Worm (Caenorhabditis elegans) whole organism, early embryonic: ENCODE measurements around the gene C35C5.9.

ENCODE experiments used
- aly-1 ChIP-seq: sonication (generic microtip); optimal IDR thresholded peaks from 2 replicates; lab custom pipeline; 2016; ENCODE audit warnings: missing genetic modification characterization, missing compliant biosample characterization
- flt-1 ChIP-seq: fragments of 200-800 bp; sonication (Bioruptor generic); IDR thresholded peaks from 2 replicates; pipeline ENCODE4 v1.3.6; 2022; ENCODE audit warnings: missing genetic modification characterization, missing compliant biosample characterization

DNA sequence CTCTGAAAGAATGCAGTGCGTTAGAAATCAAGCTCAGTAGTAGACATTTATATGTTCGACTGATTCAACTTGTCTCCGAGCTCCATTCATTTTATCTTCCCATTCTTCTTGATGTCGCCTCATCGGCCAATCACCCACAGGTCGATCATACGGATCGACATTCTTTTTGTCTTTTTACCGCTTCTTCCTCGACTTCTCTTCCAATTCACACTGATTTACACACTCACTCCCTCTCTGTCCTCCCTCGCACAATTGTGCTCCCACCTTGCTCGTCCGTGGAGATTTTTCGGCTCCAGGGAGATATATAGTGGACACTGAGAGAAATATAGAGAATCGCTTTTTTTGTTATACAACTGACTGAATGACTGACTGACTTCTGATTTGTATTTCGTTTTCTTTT, 37.8 kb downstream of the C35C5.9 start:
- TF ChIP-seq aly-1 (tag; lab: Kevin White, UChicago) (no peak), flt-1 (GFP tag; lab: Robert Waterston, UW) (no peak)
